Worm (Caenorhabditis elegans): ENCODE data around the gene nhr-190.

ce11 chrV:599783-600182 is 42.9 kb downstream of the nhr-190 start:
- TF ChIP-seq nhr-11 (tag; optimal IDR thresholded peaks at IDR 0.05) (no peak), lin-39 (tag; optimal IDR thresholded peaks at IDR 0.05) (no peak), nhr-10 (tag; optimal IDR thresholded peaks at IDR 0.05) (no peak), dmd-4 (tag; optimal IDR thresholded peaks at IDR 0.05) (no peak), nhr-237 (tag; optimal IDR thresholded peaks at IDR 0.05) (no peak), ztf-11 (tag; optimal IDR thresholded peaks at IDR 0.05) (no peak)
